ENCODE assay signal across 5 fruit fly cellular contexts in genomic region chr2L:12588846-12589490, dm6.
TF ChIP-seq lines count a peak whose summit lies in the region.

No protein-coding gene starts in this region.

- no peak for TF ChIP-seq CTCF in whole organism, embryonic (GFP tag; optimal IDR thresholded peaks at IDR 0.05; lab: Kevin White, UChicago)

TF ChIP-seq in whole organism, adult, 20 proteins besides CTCF, POLR2A, EP300 and RAD21:
- TF ChIP-seq tj (GFP tag; optimal IDR thresholded peaks at IDR 0.05; lab: Kevin White, UChicago) (no peak), CG1620 (GFP tag; optimal IDR thresholded peaks at IDR 0.05; lab: Kevin White, UChicago) (no peak), CG5204 (GFP tag; optimal IDR thresholded peaks at IDR 0.05; lab: Kevin White, UChicago) (no peak), bab1 (GFP tag; optimal IDR thresholded peaks at IDR 0.05; lab: Kevin White, UChicago) (no peak), CG12768 (GFP tag; optimal IDR thresholded peaks at IDR 0.05; lab: Kevin White, UChicago) (no peak), Mnt (GFP tag; optimal IDR thresholded peaks at IDR 0.05; lab: Kevin White, UChicago) (no peak), CG7045 (GFP tag; optimal IDR thresholded peaks at IDR 0.05; lab: Kevin White, UChicago) (no peak), toe (GFP tag; optimal IDR thresholded peaks at IDR 0.05; lab: Kevin White, UChicago) (no peak), CG33017 (tag; optimal IDR thresholded peaks at IDR 0.05; lab: Kevin White, UChicago) (no peak), kay (GFP tag; lab: Kevin White, UChicago; ENCODE audit: borderline replicate concordance) (peak; percentile 65), pad (GFP tag; optimal IDR thresholded peaks at IDR 0.05; lab: Kevin White, UChicago) (no peak), Clk (GFP tag; optimal IDR thresholded peaks at IDR 0.05; lab: Kevin White, UChicago) (no peak), Hr96 (GFP tag; optimal IDR thresholded peaks at IDR 0.05; lab: Kevin White, UChicago) (no peak), Crg-1 (GFP tag; optimal IDR thresholded peaks at IDR 0.05; lab: Kevin White, UChicago) (no peak), CG11617 (GFP tag; optimal IDR thresholded peaks at IDR 0.05; lab: Kevin White, UChicago) (no peak), cic (GFP tag; optimal IDR thresholded peaks at IDR 0.05; lab: Kevin White, UChicago) (peak; percentile 29)

TF ChIP-seq in whole organism, embryonic, 481 proteins besides CTCF, POLR2A, EP300 and RAD21 (continues in another document):
- TF ChIP-seq exex (tag; optimal IDR thresholded peaks at IDR 0.05; lab: Kevin White, UChicago), result peak; percentile 23
- TF ChIP-seq dmrt11E (tag; optimal IDR thresholded peaks at IDR 0.05; lab: Kevin White, UChicago), result peak; percentile 41
- peak; percentile 64 for TF ChIP-seq nom (GFP tag; optimal IDR thresholded peaks at IDR 0.05; lab: Kevin White, UChicago)
- TF ChIP-seq CG10209 (GFP tag; optimal IDR thresholded peaks at IDR 0.05; lab: Kevin White, UChicago), result peak; percentile 39
- TF ChIP-seq lab (GFP tag; optimal IDR thresholded peaks at IDR 0.05; lab: Kevin White, UChicago), result peak; percentile 38
- no peak for TF ChIP-seq CG10431 (GFP tag; optimal IDR thresholded peaks at IDR 0.05; lab: Kevin White, UChicago)
- no peak for TF ChIP-seq sens-2 (GFP tag; IDR thresholded peaks at IDR 0.05; lab: Robert Waterston, UW)
- peak; percentile 21 for TF ChIP-seq ac (GFP tag; optimal IDR thresholded peaks at IDR 0.05; lab: Kevin White, UChicago)
- peak; percentile 78 for TF ChIP-seq Med (GFP tag; lab: Kevin White, UChicago)
- no peak for TF ChIP-seq sd (tag; optimal IDR thresholded peaks at IDR 0.05; lab: Kevin White, UChicago)
- no peak for TF ChIP-seq hth (optimal IDR thresholded peaks at IDR 0.05; lab: Kevin White, UChicago)
- TF ChIP-seq salm (tag; optimal IDR thresholded peaks at IDR 0.05; lab: Kevin White, UChicago), result peak; percentile 58
- no peak for TF ChIP-seq Oli (tag; optimal IDR thresholded peaks at IDR 0.05; lab: Kevin White, UChicago)
- peak; percentile 5 for TF ChIP-seq CG15479 (GFP tag; optimal IDR thresholded peaks at IDR 0.05; lab: Kevin White, UChicago)
- TF ChIP-seq insv (GFP tag; optimal IDR thresholded peaks at IDR 0.05; lab: Kevin White, UChicago), result peak in 1 of 2 experiments; percentile 24
- no peak for TF ChIP-seq gsb (GFP tag; IDR thresholded peaks at IDR 0.05; lab: Robert Waterston, UW)
- no peak for TF ChIP-seq CG6683 (GFP tag; optimal IDR thresholded peaks at IDR 0.05; lab: Kevin White, UChicago)
- peak; percentile 76 for TF ChIP-seq CG7745 (tag; optimal IDR thresholded peaks at IDR 0.05; lab: Kevin White, UChicago)
- peak; percentile 37 for TF ChIP-seq CG9727 (GFP tag; optimal IDR thresholded peaks at IDR 0.05; lab: Kevin White, UChicago)
- peak; percentile 39 for TF ChIP-seq run (tag; optimal IDR thresholded peaks at IDR 0.05; lab: Kevin White, UChicago)

TF ChIP-seq in whole organism, prepupa, 60 proteins besides CTCF, POLR2A, EP300 and RAD21:
- peak; percentile 42 for TF ChIP-seq CG6808 (GFP tag; optimal IDR thresholded peaks at IDR 0.05; lab: Kevin White, UChicago)
- TF ChIP-seq CG1621 (tag; optimal IDR thresholded peaks at IDR 0.05; lab: Kevin White, UChicago), result peak; percentile 3
- TF ChIP-seq fkh (GFP tag; optimal IDR thresholded peaks at IDR 0.05; lab: Kevin White, UChicago), result peak; percentile 57
- peak; percentile 16 for TF ChIP-seq esn (GFP tag; optimal IDR thresholded peaks at IDR 0.05; lab: Kevin White, UChicago)
- TF ChIP-seq Gug (GFP tag; IDR thresholded peaks at IDR 0.05; lab: Robert Waterston, UW), result no peak
- TF ChIP-seq spab (GFP tag; optimal IDR thresholded peaks at IDR 0.05; lab: Kevin White, UChicago), result peak; percentile 23
- peak; percentile 9 to 40 for TF ChIP-seq ss (GFP tag; optimal IDR thresholded peaks at IDR 0.05; lab: Kevin White, UChicago)
- TF ChIP-seq CG10631 (GFP tag; optimal IDR thresholded peaks at IDR 0.05; lab: Kevin White, UChicago), result peak; percentile 12
- TF ChIP-seq CG10669 (GFP tag; optimal IDR thresholded peaks at IDR 0.05; lab: Kevin White, UChicago), result peak; percentile 19
- peak; percentile 45 for TF ChIP-seq Eip78C (GFP tag; lab: Kevin White, UChicago)
- no peak for TF ChIP-seq svp (GFP tag; lab: Kevin White, UChicago)

TF ChIP-seq in whole organism, pupa, 21 proteins besides CTCF, POLR2A, EP300 and RAD21:
- no peak for TF ChIP-seq Snoo (tag; optimal IDR thresholded peaks at IDR 0.05; lab: Kevin White, UChicago)
- TF ChIP-seq CG8159 (tag; optimal IDR thresholded peaks at IDR 0.05; lab: Kevin White, UChicago), result peak; percentile 21

TF ChIP-seq in whole organism, wandering third instar larva, 38 proteins besides CTCF, POLR2A, EP300 and RAD21:
- TF ChIP-seq foxo (GFP tag; optimal IDR thresholded peaks at IDR 0.05; lab: Kevin White, UChicago) (no peak), usp (GFP tag; optimal IDR thresholded peaks at IDR 0.05; lab: Kevin White, UChicago) (no peak), Hr78 (GFP tag; optimal IDR thresholded peaks at IDR 0.05; lab: Kevin White, UChicago) (no peak), Vsx2 (GFP tag; optimal IDR thresholded peaks at IDR 0.05; lab: Kevin White, UChicago; ENCODE audit: partially characterized antibody) (no peak), Mio (GFP tag; optimal IDR thresholded peaks at IDR 0.05; lab: Kevin White, UChicago) (no peak), Hnf4 (GFP tag; optimal IDR thresholded peaks at IDR 0.05; lab: Kevin White, UChicago) (peak; percentile 2)
